Fruit fly (Drosophila melanogaster) whole organism, embryonic: ENCODE data around the gene shd.

Experiments used
- Ada2b ChIP-seq: fragments of 200-800 bp; sonication (Bioruptor generic); IDR thresholded peaks from 2 replicates; pipeline ENCODE4 v1.3.6; 2022; ENCODE audit warnings: missing biosample characterization, missing genetic modification characterization
- Atf-2 ChIP-seq: fragments of 200-800 bp; sonication (Bioruptor generic); optimal IDR thresholded peaks from 2 replicates; lab custom pipeline; 2016; ENCODE audit warnings: missing biosample characterization, missing genetic modification characterization
- CG13123 ChIP-seq: fragments of 200-800 bp; sonication (Bioruptor generic); optimal IDR thresholded peaks from 2 replicates; lab custom pipeline; 2016; ENCODE audit warnings: missing biosample characterization, missing genetic modification characterization
- CG14441 ChIP-seq: fragments of 200-800 bp; sonication (Bioruptor generic); IDR thresholded peaks from 2 replicates; pipeline ENCODE4 v1.3.6; 2022; ENCODE audit warnings: missing biosample characterization, missing genetic modification characterization
- CG16779 ChIP-seq: fragments of 200-800 bp; sonication (Bioruptor generic); IDR thresholded peaks from 2 replicates; pipeline ENCODE4 v1.3.6; 2022; ENCODE audit warnings: missing biosample characterization, missing genetic modification characterization
- CG16813 ChIP-seq: fragments of 200-800 bp; sonication (Bioruptor generic); IDR thresholded peaks from 3 replicates; pipeline ENCODE4 v1.3.6; 2022; ENCODE audit warnings: missing biosample characterization, missing genetic modification characterization; ENCODE audit not compliant: partially characterized antibody
- CG18599 ChIP-seq: fragments of 200-800 bp; sonication (Bioruptor generic); optimal IDR thresholded peaks from 3 replicates; lab custom pipeline; 2017; ENCODE audit warnings: missing biosample characterization, missing genetic modification characterization, mild to moderate bottlenecking, moderate library complexity, missing genetic modification reagents
- CG2120 ChIP-seq: fragments of 200-800 bp; sonication (Bioruptor generic); optimal IDR thresholded peaks from 3 replicates; lab custom pipeline; 2016; ENCODE audit warnings: missing biosample characterization, missing genetic modification characterization
- CG2202 ChIP-seq: fragments of 200-800 bp; sonication (Bioruptor generic); optimal IDR thresholded peaks from 2 replicates; lab custom pipeline; 2018; ENCODE audit warnings: missing biosample characterization, mild to moderate bottlenecking, missing genetic modification characterization
- CG30403 ChIP-seq: fragments of 200-800 bp; sonication (Bioruptor generic); optimal IDR thresholded peaks from 3 replicates; lab custom pipeline; 2016; ENCODE audit warnings: missing biosample characterization, missing genetic modification characterization
- CG5245 ChIP-seq: fragments of 200-800 bp; sonication (Bioruptor generic); optimal IDR thresholded peaks from 3 replicates; lab custom pipeline; 2016; ENCODE audit warnings: missing biosample characterization, missing genetic modification characterization
- CG6272 ChIP-seq: fragments of 200-800 bp; sonication (Bioruptor generic); IDR thresholded peaks from 2 replicates; pipeline ENCODE4 v1.3.6; 2022; ENCODE audit warnings: missing biosample characterization, missing genetic modification characterization
- CG8359 ChIP-seq: fragments of 200-800 bp; sonication (Bioruptor generic); optimal IDR thresholded peaks from 2 replicates; lab custom pipeline; 2017; ENCODE audit warnings: missing biosample characterization, mild to moderate bottlenecking, missing genetic modification characterization, borderline replicate concordance
- CG8924 ChIP-seq: fragments of 200-800 bp; optimal IDR thresholded peaks from 3 replicates; lab custom pipeline; 2019; ENCODE audit warnings: missing biosample characterization, mild to moderate bottlenecking, missing genetic modification characterization, moderate library complexity
- CG9609 ChIP-seq: fragments of 200-800 bp; sonication (Bioruptor generic); optimal IDR thresholded peaks from 3 replicates; lab custom pipeline; 2016; ENCODE audit warnings: missing biosample characterization, missing genetic modification characterization
- CoRest ChIP-seq: fragments of 200-800 bp; sonication (Bioruptor generic); optimal IDR thresholded peaks from 3 replicates; lab custom pipeline; 2018; ENCODE audit warnings: missing biosample characterization, mild to moderate bottlenecking, missing genetic modification characterization, moderate library complexity
- Ets65A ChIP-seq: fragments of 200-800 bp; sonication (Bioruptor generic); peaks from one replicate; lab custom pipeline; 2016; ENCODE audit warnings: missing biosample characterization, missing genetic modification characterization
- HLH54F ChIP-seq: fragments of 200-800 bp; sonication (Bioruptor generic); optimal IDR thresholded peaks from 3 replicates; lab custom pipeline; 2016; ENCODE audit warnings: missing biosample characterization, missing genetic modification characterization
- HLHmδ ChIP-seq: fragments of 200-800 bp; sonication (Bioruptor generic); optimal IDR thresholded peaks from 2 replicates; lab custom pipeline; 2018; ENCODE audit warnings: missing biosample characterization, mild to moderate bottlenecking, missing genetic modification characterization, moderate library complexity
- Kr ChIP-seq: fragments of 200-800 bp; sonication (Bioruptor generic); optimal IDR thresholded peaks from 2 replicates; lab custom pipeline; 2017; ENCODE audit warnings: missing biosample characterization, mild to moderate bottlenecking, missing genetic modification characterization
- Myb ChIP-seq: fragments of 200-800 bp; sonication (Bioruptor generic); optimal IDR thresholded peaks from 2 replicates; lab custom pipeline; 2016; ENCODE audit warnings: missing biosample characterization, missing genetic modification characterization
- NK7.1 ChIP-seq: fragments of 200-800 bp; sonication (Bioruptor generic); optimal IDR thresholded peaks from 3 replicates; lab custom pipeline; 2016; ENCODE audit warnings: missing biosample characterization, missing genetic modification characterization
- Scr ChIP-seq: fragments of 200-800 bp; sonication (Bioruptor generic); IDR thresholded peaks from 2 replicates; pipeline ENCODE4 v1.3.6; 2022; ENCODE audit warnings: missing biosample characterization, missing genetic modification characterization; ENCODE audit not compliant: partially characterized antibody
- Trl ChIP-seq, 3 experiments: fragments of >200 bp in 2 of 3; fragments of 200-800 bp in 1 of 3; sonication (Bioruptor generic) in 1 of 3; optimal IDR thresholded peaks; 2 replicates in 1 of 3; 3 replicates in 2 of 3; lab custom pipeline; 2016 to 2017; ENCODE audit warnings: missing biosample characterization in 1 of 3, missing genetic modification characterization in 1 of 3
- Xbp1 ChIP-seq: fragments of 200-800 bp; sonication (Bioruptor generic); optimal IDR thresholded peaks from 3 replicates; lab custom pipeline; 2016; ENCODE audit warnings: missing biosample characterization, mild to moderate bottlenecking, missing genetic modification characterization
- al ChIP-seq: fragments of 200-800 bp; sonication (Bioruptor generic); IDR thresholded peaks from 2 replicates; pipeline ENCODE4 v1.3.6; 2022; ENCODE audit warnings: missing biosample characterization, missing genetic modification characterization
- bab2 ChIP-seq: fragments of 200-800 bp; sonication (Bioruptor generic); optimal IDR thresholded peaks from 2 replicates; lab custom pipeline; 2016; ENCODE audit warnings: missing biosample characterization, missing genetic modification characterization
- bcd ChIP-seq: fragments of 200-800 bp; sonication (Bioruptor generic); optimal IDR thresholded peaks from 2 replicates; lab custom pipeline; 2017; ENCODE audit warnings: missing biosample characterization, mild to moderate bottlenecking, missing genetic modification characterization
- cg ChIP-seq: fragments of 200-800 bp; sonication (Bioruptor generic); optimal IDR thresholded peaks from 3 replicates; lab custom pipeline; 2019; ENCODE audit warnings: missing biosample characterization, mild to moderate bottlenecking, missing genetic modification characterization, moderate library complexity
- chn ChIP-seq: fragments of 200-800 bp; sonication (Bioruptor generic); optimal IDR thresholded peaks from 2 replicates; lab custom pipeline; 2016; ENCODE audit warnings: missing biosample characterization, missing genetic modification characterization
- da ChIP-seq: fragments of 200-800 bp; sonication (Bioruptor generic); optimal IDR thresholded peaks from 2 replicates; lab custom pipeline; 2016; ENCODE audit warnings: missing biosample characterization, missing genetic modification characterization
- danr ChIP-seq: fragments of 200-800 bp; sonication (Bioruptor generic); IDR thresholded peaks from 2 replicates; pipeline ENCODE4 v1.3.6; 2022; ENCODE audit warnings: missing biosample characterization, missing genetic modification characterization
- dati ChIP-seq: fragments of 200-800 bp; sonication (Bioruptor generic); IDR thresholded peaks from 2 replicates; pipeline ENCODE4 v1.3.6; 2022; ENCODE audit warnings: missing biosample characterization, missing genetic modification characterization
- fd96Cb ChIP-seq: fragments of 200-800 bp; sonication (Bioruptor generic); optimal IDR thresholded peaks from 2 replicates; lab custom pipeline; 2018; ENCODE audit warnings: missing biosample characterization, mild to moderate bottlenecking, missing genetic modification characterization, moderate library complexity
- fru ChIP-seq: fragments of >200 bp; optimal IDR thresholded peaks from 2 replicates; lab custom pipeline; 2017
- fu2 ChIP-seq: fragments of 200-800 bp; sonication (Bioruptor generic); optimal IDR thresholded peaks from 2 replicates; lab custom pipeline; 2016; ENCODE audit warnings: missing biosample characterization, missing genetic modification characterization
- gce ChIP-seq: fragments of 200-800 bp; sonication (Bioruptor generic); IDR thresholded peaks from 3 replicates; pipeline ENCODE4 v1.3.6; 2022; ENCODE audit warnings: missing biosample characterization, missing genetic modification characterization
- lab ChIP-seq: fragments of 200-800 bp; sonication (Bioruptor generic); optimal IDR thresholded peaks from 3 replicates; lab custom pipeline; 2017; ENCODE audit warnings: missing biosample characterization, missing genetic modification characterization, mild to moderate bottlenecking, moderate library complexity, missing genetic modification reagents
- maf-S ChIP-seq: fragments of 200-800 bp; sonication (Bioruptor generic); optimal IDR thresholded peaks from 2 replicates; lab custom pipeline; 2016; ENCODE audit warnings: missing biosample characterization, missing genetic modification characterization
- onecut ChIP-seq: fragments of 200-800 bp; sonication (Bioruptor generic); IDR thresholded peaks from 2 replicates; pipeline ENCODE4 v1.3.6; 2022; ENCODE audit warnings: missing biosample characterization, missing genetic modification characterization
- salm ChIP-seq: fragments of 200-800 bp; sonication (Bioruptor generic); optimal IDR thresholded peaks from 2 replicates; lab custom pipeline; 2018; ENCODE audit warnings: missing biosample characterization, mild to moderate bottlenecking, missing genetic modification characterization
- schlank ChIP-seq: fragments of 200-800 bp; sonication (Bioruptor generic); optimal IDR thresholded peaks from 2 replicates; lab custom pipeline; 2018; ENCODE audit warnings: missing biosample characterization, mild to moderate bottlenecking, missing genetic modification characterization
- slbo ChIP-seq: fragments of 200-800 bp; sonication (Bioruptor generic); IDR thresholded peaks from 2 replicates; pipeline ENCODE4 v1.3.6; 2022; ENCODE audit warnings: missing biosample characterization, missing genetic modification characterization
- slou ChIP-seq: fragments of 200-800 bp; sonication (Bioruptor generic); optimal IDR thresholded peaks from 3 replicates; lab custom pipeline; 2016; ENCODE audit warnings: missing biosample characterization, missing genetic modification characterization
- sr ChIP-seq: fragments of 200-800 bp; sonication (Bioruptor generic); IDR thresholded peaks from 3 replicates; pipeline ENCODE4 v1.3.6; 2022; ENCODE audit warnings: missing biosample characterization, missing genetic modification characterization
- sug ChIP-seq: fragments of 200-800 bp; optimal IDR thresholded peaks from 2 replicates; lab custom pipeline; 2019; ENCODE audit warnings: missing biosample characterization, mild to moderate bottlenecking, missing genetic modification characterization, moderate library complexity
- tup ChIP-seq: fragments of 200-800 bp; sonication (Bioruptor generic); optimal IDR thresholded peaks from 2 replicates; lab custom pipeline; 2016; ENCODE audit warnings: missing biosample characterization, mild to moderate bottlenecking, missing genetic modification characterization, moderate library complexity
- tx ChIP-seq: fragments of 200-800 bp; sonication (Bioruptor generic); optimal IDR thresholded peaks from 2 replicates; lab custom pipeline; 2016; ENCODE audit warnings: missing biosample characterization, missing genetic modification characterization
- vvl ChIP-seq: fragments of 200-800 bp; sonication (Bioruptor generic); IDR thresholded peaks from 2 replicates; pipeline ENCODE4 v1.3.6; 2022; ENCODE audit warnings: missing biosample characterization, missing genetic modification characterization
- wor ChIP-seq: fragments of 200-800 bp; sonication (Bioruptor generic); IDR thresholded peaks from 2 replicates; pipeline ENCODE4 v1.3.6; 2022; ENCODE audit warnings: missing biosample characterization, missing genetic modification characterization
- z ChIP-seq: fragments of 200-800 bp; sonication (Bioruptor generic); IDR thresholded peaks from 3 replicates; pipeline ENCODE4 v1.3.6; 2022; ENCODE audit warnings: missing biosample characterization, missing genetic modification characterization
- zfh2 ChIP-seq: fragments of 200-800 bp; sonication (Bioruptor generic); optimal IDR thresholded peaks from 2 replicates; lab custom pipeline; 2016; ENCODE audit warnings: missing biosample characterization, missing genetic modification characterization

shd gene

dm6 chr3L:14652554-14652953, 38.3 kb downstream of the shd start:
- TF ChIP-seq gce (GFP tag; lab: Robert Waterston, UW), result 0 out of 3 replicates have a peak, but pooled peaks have one; percentile 54
- peak; percentile 85 for TF ChIP-seq fd96Cb (tag; lab: Kevin White, UChicago)
- peak; percentile 88 for TF ChIP-seq vvl (GFP tag; lab: Robert Waterston, UW)
- TF ChIP-seq Ets65A (GFP tag; lab: Kevin White, UChicago), result peak; percentile 90
- peak; percentile 54 for TF ChIP-seq da (GFP tag; lab: Kevin White, UChicago)
- peak; percentile 90 for TF ChIP-seq CG2202 (tag; lab: Kevin White, UChicago)
- peak; percentile 59 for TF ChIP-seq CG9609 (GFP tag; lab: Kevin White, UChicago)
- TF ChIP-seq CG16813 (GFP tag; lab: Robert Waterston, UW), result no peak
- TF ChIP-seq CoRest, result peak; percentile 82
- TF ChIP-seq CG16779 (GFP tag; lab: Robert Waterston, UW), result no peak
- peak; percentile 71 for TF ChIP-seq bab2
- TF ChIP-seq dati, result peak; percentile 67
- no peak for TF ChIP-seq sug (tag; lab: Kevin White, UChicago)
- peak; percentile 82 for TF ChIP-seq Xbp1 (GFP tag; lab: Kevin White, UChicago)
- peak; percentile 72 for TF ChIP-seq CG18599
- peak; percentile 87 for TF ChIP-seq CG8924 (tag; lab: Kevin White, UChicago)
- TF ChIP-seq CG30403, result peak; percentile 76
- peak; percentile 66 for TF ChIP-seq salm (tag; lab: Kevin White, UChicago)
- TF ChIP-seq slbo (GFP tag; lab: Robert Waterston, UW), result peak; percentile 36
- peak; percentile 73 for TF ChIP-seq Atf-2
- TF ChIP-seq onecut (GFP tag; lab: Robert Waterston, UW), result peak; percentile 75
- TF ChIP-seq chn (GFP tag; lab: Kevin White, UChicago), result peak; percentile 66
- no peak for TF ChIP-seq zfh2 (GFP tag; lab: Kevin White, UChicago)
- no peak; the same call in 1 of the 2 replicates for TF ChIP-seq al (GFP tag; lab: Robert Waterston, UW)
- TF ChIP-seq HLH54F (GFP tag; lab: Kevin White, UChicago), result peak; percentile 29
- peak; percentile 6 for TF ChIP-seq fu2 (GFP tag; lab: Kevin White, UChicago)
- TF ChIP-seq Trl (optimal IDR thresholded peaks at IDR 0.05; lab: Kevin White, UChicago), result no peak
- TF ChIP-seq Trl (GFP tag; optimal IDR thresholded peaks at IDR 0.05; lab: Kevin White, UChicago), result peak; percentile 27
- no peak for TF ChIP-seq danr (GFP tag; lab: Robert Waterston, UW)
- TF ChIP-seq NK7.1 (GFP tag; lab: Kevin White, UChicago), result no peak
- TF ChIP-seq CG14441 (GFP tag; lab: Robert Waterston, UW), result no peak
- no peak for TF ChIP-seq HLHmδ (GFP tag; lab: Kevin White, UChicago)
- peak; percentile 61 for TF ChIP-seq CG13123 (GFP tag; lab: Kevin White, UChicago)
- peak; percentile 67 for TF ChIP-seq lab (GFP tag; lab: Kevin White, UChicago)
- no peak for TF ChIP-seq Myb (GFP tag; lab: Kevin White, UChicago)
- no peak for TF ChIP-seq z (GFP tag; lab: Robert Waterston, UW)
- peak; percentile 68 for TF ChIP-seq Ada2b (GFP tag; lab: Robert Waterston, UW)
- TF ChIP-seq Kr, result no peak
- TF ChIP-seq slou (GFP tag; lab: Kevin White, UChicago), result no peak
- no peak for TF ChIP-seq schlank (tag; lab: Kevin White, UChicago)
- TF ChIP-seq Scr (GFP tag; lab: Robert Waterston, UW), result no peak
- peak; percentile 73 for TF ChIP-seq CG5245 (GFP tag; lab: Kevin White, UChicago)
- no peak for TF ChIP-seq fru (lab: Kevin White, UChicago)
- peak; percentile 66 for TF ChIP-seq bcd (GFP tag; lab: Kevin White, UChicago)
- no peak for TF ChIP-seq CG6272
- TF ChIP-seq tup (GFP tag; lab: Kevin White, UChicago), result peak; percentile 61
- peak; percentile 56 for TF ChIP-seq tx
- TF ChIP-seq maf-S, result peak; percentile 29
- no peak for TF ChIP-seq cg (GFP tag; lab: Kevin White, UChicago)
- peak; percentile 68 for TF ChIP-seq wor (GFP tag; lab: Robert Waterston, UW)
- TF ChIP-seq CG2120, result peak; percentile 6
- peak; percentile 61 for TF ChIP-seq CG8359 (GFP tag; lab: Kevin White, UChicago)
- TF ChIP-seq sr (GFP tag; lab: Robert Waterston, UW), result no peak
